Fruit fly (Drosophila melanogaster) whole organism, embryonic: Measurements from ENCODE around the gene Cand1.
A peak's percentile ranks its signal among the peaks of the same experiment; 100 is the strongest.

ENCODE experiments used
- Antp ChIP-seq: fragments of 200-800 bp; sonication (Bioruptor generic); optimal IDR thresholded peaks from 3 replicates; lab custom pipeline; 2016; ENCODE audit warnings: missing biosample characterization, missing genetic modification characterization
- B-H2 ChIP-seq: fragments of 200-800 bp; sonication (Bioruptor generic); optimal IDR thresholded peaks from 2 replicates; lab custom pipeline; 2018; ENCODE audit warnings: missing biosample characterization, mild to moderate bottlenecking, missing genetic modification characterization
- CG11247 ChIP-seq: fragments of 200-800 bp; sonication (Bioruptor generic); IDR thresholded peaks from 2 replicates; pipeline ENCODE4 v1.3.6; 2022; ENCODE audit warnings: missing biosample characterization, missing genetic modification characterization
- CG13424 ChIP-seq: fragments of 200-800 bp; sonication (Bioruptor generic); optimal IDR thresholded peaks from 2 replicates; lab custom pipeline; 2019; ENCODE audit warnings: missing biosample characterization, mild to moderate bottlenecking, missing genetic modification characterization, moderate library complexity
- CG13775 ChIP-seq: fragments of 200-800 bp; sonication (Bioruptor generic); optimal IDR thresholded peaks from 3 replicates; lab custom pipeline; 2017; ENCODE audit warnings: missing biosample characterization, mild to moderate bottlenecking, missing genetic modification characterization
- CG13894 ChIP-seq: fragments of 200-800 bp; sonication (Bioruptor generic); optimal IDR thresholded peaks from 3 replicates; lab custom pipeline; 2018; ENCODE audit warnings: missing biosample characterization, mild to moderate bottlenecking, missing genetic modification characterization, moderate library complexity
- CG14014 ChIP-seq: fragments of 200-800 bp; sonication (Bioruptor generic); IDR thresholded peaks from 2 replicates; pipeline ENCODE4 v1.3.6; 2022; ENCODE audit warnings: missing biosample characterization, missing genetic modification characterization
- CG14710 ChIP-seq: fragments of 200-800 bp; sonication (Bioruptor generic); optimal IDR thresholded peaks from 3 replicates; lab custom pipeline; 2019; ENCODE audit warnings: missing biosample characterization, mild to moderate bottlenecking, missing genetic modification characterization, moderate library complexity
- CG15601 ChIP-seq: fragments of 200-800 bp; sonication (Bioruptor generic); optimal IDR thresholded peaks from 3 replicates; lab custom pipeline; 2019; ENCODE audit warnings: missing biosample characterization, mild to moderate bottlenecking, missing genetic modification characterization, moderate library complexity
- CG2712 ChIP-seq: fragments of 200-800 bp; optimal IDR thresholded peaks from 3 replicates; lab custom pipeline; 2019; ENCODE audit warnings: missing biosample characterization, mild to moderate bottlenecking, missing genetic modification characterization, moderate library complexity
- CG30403 ChIP-seq: fragments of 200-800 bp; sonication (Bioruptor generic); optimal IDR thresholded peaks from 3 replicates; lab custom pipeline; 2016; ENCODE audit warnings: missing biosample characterization, missing genetic modification characterization
- CG3281 ChIP-seq: fragments of 200-800 bp; sonication (Bioruptor generic); optimal IDR thresholded peaks from 3 replicates; lab custom pipeline; 2017; ENCODE audit warnings: missing biosample characterization, mild to moderate bottlenecking, missing genetic modification characterization
- CG34224 ChIP-seq: fragments of 200-800 bp; sonication (Bioruptor generic); IDR thresholded peaks from 3 replicates; pipeline ENCODE4 v1.3.6; 2022; ENCODE audit warnings: missing biosample characterization, missing genetic modification characterization; ENCODE audit not compliant: partially characterized antibody
- CG34376 ChIP-seq: fragments of 200-800 bp; sonication (Bioruptor generic); optimal IDR thresholded peaks from 2 replicates; lab custom pipeline; 2018; ENCODE audit warnings: missing biosample characterization, mild to moderate bottlenecking, missing genetic modification characterization
- CG4282 ChIP-seq: fragments of 200-800 bp; sonication (Bioruptor generic); optimal IDR thresholded peaks from 2 replicates; lab custom pipeline; 2016; ENCODE audit warnings: missing biosample characterization, missing genetic modification characterization
- CG4617 ChIP-seq: fragments of 200-800 bp; sonication (Bioruptor generic); optimal IDR thresholded peaks from 3 replicates; lab custom pipeline; 2016; ENCODE audit warnings: missing biosample characterization, missing genetic modification characterization, borderline replicate concordance
- CG4730 ChIP-seq: fragments of 200-800 bp; sonication (Bioruptor generic); IDR thresholded peaks from 2 replicates; pipeline ENCODE4 v1.3.6; 2022; ENCODE audit warnings: missing biosample characterization, missing genetic modification characterization
- CG6765 ChIP-seq: fragments of 200-800 bp; sonication (Bioruptor generic); optimal IDR thresholded peaks from 3 replicates; lab custom pipeline; 2017; ENCODE audit warnings: missing biosample characterization, mild to moderate bottlenecking, missing genetic modification characterization
- CG7745 ChIP-seq: fragments of 200-800 bp; sonication (Bioruptor generic); optimal IDR thresholded peaks from 2 replicates; lab custom pipeline; 2018; ENCODE audit warnings: missing biosample characterization, mild to moderate bottlenecking, missing genetic modification characterization, moderate library complexity
- CG7786 ChIP-seq: fragments of 200-800 bp; sonication (Bioruptor generic); optimal IDR thresholded peaks from 2 replicates; lab custom pipeline; 2016; ENCODE audit warnings: missing biosample characterization, missing genetic modification characterization
- CG9609 ChIP-seq: fragments of 200-800 bp; sonication (Bioruptor generic); optimal IDR thresholded peaks from 3 replicates; lab custom pipeline; 2016; ENCODE audit warnings: missing biosample characterization, missing genetic modification characterization
- CG9876 ChIP-seq: fragments of 200-800 bp; sonication (Bioruptor generic); optimal IDR thresholded peaks from 2 replicates; lab custom pipeline; 2016; ENCODE audit warnings: missing biosample characterization, missing genetic modification characterization
- Elba2 ChIP-seq: fragments of 200-800 bp; sonication (Bioruptor generic); optimal IDR thresholded peaks from 3 replicates; lab custom pipeline; 2016; ENCODE audit warnings: missing biosample characterization, missing genetic modification characterization
- Ets65A ChIP-seq: fragments of 200-800 bp; sonication (Bioruptor generic); peaks from one replicate; lab custom pipeline; 2016; ENCODE audit warnings: missing biosample characterization, missing genetic modification characterization
- HHEX ChIP-seq: fragments of 200-800 bp; sonication (Bioruptor generic); optimal IDR thresholded peaks from 3 replicates; lab custom pipeline; 2017; ENCODE audit warnings: missing biosample characterization, mild to moderate bottlenecking, missing genetic modification characterization, missing genetic modification reagents
- Hey ChIP-seq: fragments of 200-800 bp; sonication (Bioruptor generic); optimal IDR thresholded peaks from 3 replicates; lab custom pipeline; 2018; ENCODE audit warnings: missing biosample characterization, mild to moderate bottlenecking, missing genetic modification characterization
- Hr3 ChIP-seq: fragments of 200-800 bp; sonication (Bioruptor generic); optimal IDR thresholded peaks from 3 replicates; lab custom pipeline; 2016; ENCODE audit warnings: missing biosample characterization, missing genetic modification characterization
- Nf-YC ChIP-seq: fragments of 200-800 bp; optimal IDR thresholded peaks from 3 replicates; lab custom pipeline; 2019; ENCODE audit warnings: missing biosample characterization, mild to moderate bottlenecking, missing genetic modification characterization, moderate library complexity
- Pdp1 ChIP-seq, 2 experiments: fragments of 200-800 bp; sonication (Bioruptor generic); optimal IDR thresholded peaks; 3 replicates each; lab custom pipeline; 2016; ENCODE audit warnings: missing biosample characterization in 2 of 2, missing genetic modification characterization in 2 of 2, mild to moderate bottlenecking in 1 of 2, moderate library complexity in 1 of 2
- Xrp1 ChIP-seq: fragments of 200-800 bp; sonication (Bioruptor generic); IDR thresholded peaks from 2 replicates; pipeline ENCODE4 v1.3.6; 2022; ENCODE audit warnings: missing biosample characterization, missing genetic modification characterization
- bbx ChIP-seq: fragments of 200-800 bp; sonication (Bioruptor generic); IDR thresholded peaks from 2 replicates; pipeline ENCODE4 v1.3.6; 2022; ENCODE audit warnings: missing biosample characterization, missing genetic modification characterization; ENCODE audit not compliant: partially characterized antibody
- bsh ChIP-seq, 2 experiments: fragments of 200-800 bp; sonication (Bioruptor generic); optimal IDR thresholded peaks; 2 replicates each; lab custom pipeline; 2017 to 2018; ENCODE audit warnings: mild to moderate bottlenecking in 2 of 2, missing biosample characterization in 2 of 2, missing genetic modification characterization in 2 of 2, moderate library complexity in 1 of 2
- cato ChIP-seq: fragments of 200-800 bp; sonication (Bioruptor generic); optimal IDR thresholded peaks from 2 replicates; lab custom pipeline; 2016; ENCODE audit warnings: missing biosample characterization, missing genetic modification characterization, borderline replicate concordance
- chif ChIP-seq, 2 experiments: fragments of 200-800 bp; sonication (Bioruptor generic); optimal IDR thresholded peaks; 3 replicates each; lab custom pipeline; 2016; ENCODE audit warnings: missing biosample characterization in 2 of 2, missing genetic modification characterization in 2 of 2
- dmrt11E ChIP-seq: fragments of 200-800 bp; sonication (Bioruptor generic); optimal IDR thresholded peaks from 3 replicates; lab custom pipeline; 2018; ENCODE audit warnings: missing biosample characterization, mild to moderate bottlenecking, missing genetic modification characterization, moderate library complexity
- ems ChIP-seq: fragments of 200-800 bp; sonication (Bioruptor generic); optimal IDR thresholded peaks from 3 replicates; lab custom pipeline; 2016; ENCODE audit warnings: missing biosample characterization, missing genetic modification characterization
- gcm2 ChIP-seq: fragments of 200-800 bp; sonication (Bioruptor generic); optimal IDR thresholded peaks from 2 replicates; lab custom pipeline; 2016; ENCODE audit warnings: missing biosample characterization, missing genetic modification characterization
- hbn ChIP-seq: fragments of 200-800 bp; sonication (Bioruptor generic); IDR thresholded peaks from 2 replicates; pipeline ENCODE4 v1.3.6; 2022; ENCODE audit warnings: missing biosample characterization, missing genetic modification characterization; ENCODE audit not compliant: partially characterized antibody
- jumu ChIP-seq: fragments of 200-800 bp; sonication (Bioruptor generic); optimal IDR thresholded peaks from 3 replicates; lab custom pipeline; 2016; ENCODE audit warnings: missing biosample characterization, missing genetic modification characterization
- ken ChIP-seq: fragments of 200-800 bp; sonication (Bioruptor generic); IDR thresholded peaks from 3 replicates; pipeline ENCODE4 v1.3.6; 2022; ENCODE audit warnings: missing biosample characterization, missing genetic modification characterization
- otp ChIP-seq: fragments of 200-800 bp; sonication (Bioruptor generic); IDR thresholded peaks from 3 replicates; pipeline ENCODE4, ENCODE4 v1.3.6; 2022; ENCODE audit warnings: missing biosample characterization, missing genetic modification characterization
- pum ChIP-seq: fragments of 200-800 bp; sonication (Bioruptor generic); optimal IDR thresholded peaks from 2 replicates; lab custom pipeline; 2016; ENCODE audit warnings: missing biosample characterization, missing genetic modification characterization
- pzg ChIP-seq: fragments of 200-800 bp; sonication (Bioruptor generic); optimal IDR thresholded peaks from 3 replicates; lab custom pipeline; 2018; ENCODE audit warnings: missing biosample characterization, mild to moderate bottlenecking, missing genetic modification characterization, moderate library complexity
- slbo ChIP-seq: fragments of 200-800 bp; sonication (Bioruptor generic); IDR thresholded peaks from 2 replicates; pipeline ENCODE4 v1.3.6; 2022; ENCODE audit warnings: missing biosample characterization, missing genetic modification characterization
- tio ChIP-seq: fragments of 200-800 bp; sonication (Bioruptor generic); optimal IDR thresholded peaks from 2 replicates; lab custom pipeline; 2017; ENCODE audit warnings: missing biosample characterization, missing genetic modification characterization, inconsistent platforms
- unc-4 ChIP-seq: fragments of 200-800 bp; sonication (Bioruptor generic); IDR thresholded peaks from 2 replicates; pipeline ENCODE4 v1.3.6; 2022; ENCODE audit warnings: missing biosample characterization, missing genetic modification characterization; ENCODE audit not compliant: partially characterized antibody
- wor ChIP-seq: fragments of 200-800 bp; sonication (Bioruptor generic); IDR thresholded peaks from 2 replicates; pipeline ENCODE4 v1.3.6; 2022; ENCODE audit warnings: missing biosample characterization, missing genetic modification characterization
- zen2 ChIP-seq: fragments of 200-800 bp; sonication (Bioruptor generic); IDR thresholded peaks from 3 replicates; pipeline ENCODE4 v1.3.6; 2022; ENCODE audit warnings: missing biosample characterization, missing genetic modification characterization; ENCODE audit not compliant: partially characterized antibody
- zfh2 ChIP-seq: fragments of 200-800 bp; sonication (Bioruptor generic); optimal IDR thresholded peaks from 2 replicates; lab custom pipeline; 2016; ENCODE audit warnings: missing biosample characterization, missing genetic modification characterization

Gene Cand1

dm6 chr2L:10314327-10315210 is 47.9 kb downstream of the Cand1 start, which contains the start of the genes Usp14 and CG4972 (continued):
- TF ChIP-seq wor (no peak), cato (GFP tag; lab: Kevin White, UChicago) (no peak), CG9609 (GFP tag; lab: Kevin White, UChicago) (no peak), HHEX (GFP tag; lab: Kevin White, UChicago) (no peak), CG14014 (GFP tag; lab: Robert Waterston, UW) (no peak), Xrp1 (no peak), CG9876 (no peak), CG13894 (tag; lab: Kevin White, UChicago) (no peak), zen2 (GFP tag; lab: Robert Waterston, UW) (no peak), Ets65A (peak; percentile 25), ems (no peak), pum (no peak), chif (GFP tag; optimal IDR thresholded peaks at IDR 0.05; lab: Kevin White, UChicago) (no peak), ken (GFP tag; lab: Robert Waterston, UW) (no peak), pzg (GFP tag; lab: Kevin White, UChicago) (peak; percentile 40), otp (GFP tag; lab: Robert Waterston, UW) (no peak), CG2712 (tag; lab: Kevin White, UChicago) (peak; percentile 33), CG34376 (GFP tag; lab: Kevin White, UChicago) (no peak), unc-4 (0 out of 2 replicates have a peak, but pooled peaks have one; percentile 19), CG34224 (GFP tag; lab: Robert Waterston, UW) (no peak), bsh (GFP tag; optimal IDR thresholded peaks at IDR 0.05; lab: Kevin White, UChicago) (no peak), CG30403 (GFP tag; lab: Kevin White, UChicago) (peak; percentile 45), CG3281 (GFP tag; lab: Kevin White, UChicago) (no peak), CG13424 (tag; lab: Kevin White, UChicago) (no peak), CG7786 (no peak), Antp (GFP tag; lab: Kevin White, UChicago) (no peak), Elba2 (GFP tag; lab: Kevin White, UChicago) (peak; percentile 3), CG11247 (GFP tag; lab: Robert Waterston, UW) (no peak), bbx (GFP tag; lab: Robert Waterston, UW) (peak; percentile 42), tio (GFP tag; lab: Kevin White, UChicago) (peak; percentile 11), gcm2 (GFP tag; lab: Kevin White, UChicago) (no peak), Hr3 (peak; percentile 0), zfh2 (GFP tag; lab: Kevin White, UChicago) (no peak), Nf-YC (tag; lab: Kevin White, UChicago) (no peak), Hey (tag; lab: Kevin White, UChicago) (no peak), hbn (GFP tag; lab: Robert Waterston, UW) (no peak), jumu (GFP tag; lab: Kevin White, UChicago) (no peak), B-H2 (no peak), CG4617 (peak; percentile 19), CG14710 (peak; percentile 64), slbo (GFP tag; lab: Robert Waterston, UW) (peak; percentile 35), CG4730 (GFP tag; lab: Robert Waterston, UW) (no peak), Pdp1 (GFP tag; optimal IDR thresholded peaks at IDR 0.05; lab: Kevin White, UChicago) (peak in 1 of 2 experiments; percentile 27), dmrt11E (tag; lab: Kevin White, UChicago) (peak; percentile 39), CG4282 (no peak), CG15601 (tag; lab: Kevin White, UChicago) (peak; percentile 11), CG7745 (tag; lab: Kevin White, UChicago) (no peak), CG13775 (GFP tag; lab: Kevin White, UChicago) (peak; percentile 8), CG6765 (no peak)
